Worm (Caenorhabditis elegans) whole organism, L4 larva: ENCODE data around the gene nhr-92.

ENCODE experiments used
- aha-1 ChIP-seq: fragments of 150-350 bp; peaks from one replicate; lab custom pipeline; 2014; ENCODE audit warnings: missing biosample characterization, missing genetic modification characterization
- dmd-6 ChIP-seq: fragments of 200-800 bp; sonication (Bioruptor generic); IDR thresholded peaks from 2 replicates; pipeline ENCODE4 v1.3.6; 2022; ENCODE audit warnings: missing genetic modification reagents, missing genetic modification characterization, missing compliant biosample characterization
- jun-1 ChIP-seq: fragments of 150-350 bp; optimal IDR thresholded peaks from 2 replicates; lab custom pipeline; 2014; ENCODE audit warnings: missing biosample characterization, missing genetic modification reagents, missing genetic modification characterization
- lin-39 ChIP-seq: fragments of 150-350 bp; optimal IDR thresholded peaks from 2 replicates; lab custom pipeline; 2014; ENCODE audit warnings: missing biosample characterization, missing genetic modification reagents, missing genetic modification characterization
- mxl-3 ChIP-seq: fragments of 200-800 bp; sonication (Bioruptor generic); optimal IDR thresholded peaks from 2 replicates; lab custom pipeline; 2018; ENCODE audit warnings: mild to moderate bottlenecking, missing genetic modification characterization, missing compliant biosample characterization
- nhr-10 ChIP-seq: fragments of 150-350 bp; optimal IDR thresholded peaks from 2 replicates; lab custom pipeline; 2014; ENCODE audit warnings: missing biosample characterization, missing genetic modification characterization
- nhr-237 ChIP-seq: sonication (generic microtip); optimal IDR thresholded peaks from 2 replicates; lab custom pipeline; 2017; ENCODE audit warnings: missing biosample characterization, missing genetic modification characterization
- php-3 ChIP-seq: fragments of 200-800 bp; sonication (Bioruptor generic); IDR thresholded peaks from 2 replicates; pipeline ENCODE4 v1.3.6; 2022; ENCODE audit warnings: missing genetic modification reagents, missing genetic modification characterization, missing compliant biosample characterization
- pqm-1 ChIP-seq: sonication (generic microtip); optimal IDR thresholded peaks from 2 replicates; lab custom pipeline; 2017; ENCODE audit warnings: missing biosample characterization, missing genetic modification characterization
- set-16 ChIP-seq: fragments of 200-800 bp; sonication (Bioruptor generic); IDR thresholded peaks from 2 replicates; pipeline ENCODE4 v1.3.6; 2022; ENCODE audit warnings: missing genetic modification reagents, missing genetic modification characterization, missing compliant biosample characterization
- skn-1 ChIP-seq: fragments of 150-350 bp; optimal IDR thresholded peaks from 2 replicates; lab custom pipeline; 2014; ENCODE audit warnings: missing biosample characterization, missing genetic modification characterization
- zip-11 ChIP-seq: fragments of 200-800 bp; sonication (Bioruptor generic); IDR thresholded peaks from 2 replicates; pipeline ENCODE4 v1.3.6; 2022; ENCODE audit warnings: missing genetic modification characterization, missing compliant biosample characterization

DNA sequence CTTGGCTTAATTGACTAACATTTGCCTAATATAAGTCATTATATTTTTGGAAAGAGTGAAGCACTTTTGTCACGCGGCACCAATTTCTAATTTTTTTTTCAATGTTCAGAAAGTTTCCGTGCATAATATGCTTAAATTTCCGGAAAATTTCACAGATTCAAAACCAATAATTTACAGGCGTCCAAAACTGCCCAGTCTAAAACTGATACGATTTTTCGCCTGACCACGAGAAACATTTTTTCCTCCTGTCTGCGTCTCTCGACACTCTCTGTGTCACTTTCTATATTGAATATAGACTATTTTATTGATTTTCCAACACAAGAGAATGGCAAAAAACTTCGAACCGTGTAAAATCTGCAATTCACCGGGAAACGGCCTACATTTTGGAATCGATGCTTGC lies 6.3 kb upstream of the nhr-92 start, which contains the start of gene nhr-122:
- TF ChIP-seq skn-1 (tag; lab: Kevin White, UChicago), result no peak
- TF ChIP-seq set-16, result no peak
- no peak for TF ChIP-seq zip-11
- TF ChIP-seq nhr-237 (tag; lab: Kevin White, UChicago), result no peak
- no peak for TF ChIP-seq dmd-6 (GFP tag; lab: Robert Waterston, UW)
- TF ChIP-seq jun-1 (tag; lab: Kevin White, UChicago), result no peak
- no peak for TF ChIP-seq php-3 (GFP tag; lab: Robert Waterston, UW)
- TF ChIP-seq mxl-3, result no peak
- TF ChIP-seq aha-1, result peak; percentile 9
- TF ChIP-seq lin-39 (tag; lab: Kevin White, UChicago), result no peak
- no peak for TF ChIP-seq nhr-10 (tag; lab: Kevin White, UChicago)
- no peak for TF ChIP-seq pqm-1
